Fruit fly (Drosophila melanogaster): ENCODE results near the gene ND-ACP.

ND-ACP gene

DNA sequence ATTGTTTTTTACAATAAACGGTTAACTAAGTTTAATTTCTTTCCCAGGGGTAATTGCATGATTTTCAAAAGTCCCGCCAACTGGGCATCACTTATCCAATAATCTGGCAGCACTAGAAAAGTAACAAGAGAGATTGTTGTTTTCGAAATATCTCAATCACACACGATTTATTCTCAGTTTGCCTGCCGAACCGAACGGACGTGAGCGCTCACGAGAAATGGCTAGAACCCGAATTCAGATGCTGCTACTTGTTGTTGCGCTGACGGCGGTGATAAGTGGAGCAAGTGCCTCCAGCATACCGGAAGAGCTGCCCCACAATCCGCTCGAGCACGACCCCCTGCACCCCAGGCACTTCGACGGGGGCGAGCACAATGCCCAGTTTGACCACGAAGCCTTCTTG, 31.2 kb upstream of the ND-ACP start, which contains the start of gene scf (continued):
- TF ChIP-seq Oli (tag; optimal IDR thresholded peaks at IDR 0.05): no peak
- no peak for TF ChIP-seq CG10959 (GFP tag; IDR thresholded peaks at IDR 0.05)
- no peak for TF ChIP-seq CG7745 (tag; optimal IDR thresholded peaks at IDR 0.05)
- no peak for TF ChIP-seq PHDP (tag; optimal IDR thresholded peaks at IDR 0.05)
- TF ChIP-seq danr (GFP tag; IDR thresholded peaks at IDR 0.05): no peak
- TF ChIP-seq Poxn (GFP tag; IDR thresholded peaks at IDR 0.05): no peak
- TF ChIP-seq oc (tag; optimal IDR thresholded peaks at IDR 0.05): no peak
- no peak for TF ChIP-seq unpg (GFP tag; optimal IDR thresholded peaks at IDR 0.05)
- TF ChIP-seq H15 (GFP tag; IDR thresholded peaks at IDR 0.05): 0 out of 3 replicates have a peak, but pooled peaks have one; percentile 33
- no peak for TF ChIP-seq dan (GFP tag; IDR thresholded peaks at IDR 0.05)
- TF ChIP-seq HLH3B (GFP tag; IDR thresholded peaks at IDR 0.05): no peak
- TF ChIP-seq CG1024 (GFP tag; IDR thresholded peaks at IDR 0.05): no peak
- TF ChIP-seq Dip3 (GFP tag; optimal IDR thresholded peaks at IDR 0.05): no peak
- 0 out of 2 replicates have a peak, but pooled peaks have one; percentile 13 for TF ChIP-seq rib (GFP tag; IDR thresholded peaks at IDR 0.05)
- TF ChIP-seq fru (optimal IDR thresholded peaks at IDR 0.05): no peak
- TF ChIP-seq CG6254 (GFP tag; optimal IDR thresholded peaks at IDR 0.05): no peak
- peak; percentile 73 for TF ChIP-seq Med (GFP tag)
- TF ChIP-seq H2.0 (GFP tag; IDR thresholded peaks at IDR 0.05): no peak
- TF ChIP-seq fu2 (GFP tag; optimal IDR thresholded peaks at IDR 0.05): no peak
- TF ChIP-seq jing (GFP tag; optimal IDR thresholded peaks at IDR 0.05): no peak
- no peak for TF ChIP-seq trh (GFP tag; optimal IDR thresholded peaks at IDR 0.05)
- TF ChIP-seq Spps (tag; optimal IDR thresholded peaks at IDR 0.05): no peak
- TF ChIP-seq CG8281 (tag; optimal IDR thresholded peaks at IDR 0.05): no peak
- no peak for TF ChIP-seq slp2 (GFP tag; optimal IDR thresholded peaks at IDR 0.05)
- no peak for TF ChIP-seq CG14050 (GFP tag; IDR thresholded peaks at IDR 0.05)
- TF ChIP-seq CG4707 (GFP tag; optimal IDR thresholded peaks at IDR 0.05): no peak
- TF ChIP-seq Opbp (GFP tag; IDR thresholded peaks at IDR 0.05; ENCODE audit: partially characterized antibody): peak; percentile 52; the same call in 2 of the 3 replicates
- TF ChIP-seq Sox100B (GFP tag; optimal IDR thresholded peaks at IDR 0.05): no peak
- TF ChIP-seq NC2β (GFP tag; optimal IDR thresholded peaks at IDR 0.05): no peak
- TF ChIP-seq CG10366 (GFP tag; IDR thresholded peaks at IDR 0.05): no peak
- TF ChIP-seq dm (GFP tag; optimal IDR thresholded peaks at IDR 0.05): no peak
- peak; percentile 20 for TF ChIP-seq Myb (GFP tag; optimal IDR thresholded peaks at IDR 0.05)
- TF ChIP-seq bigmax (GFP tag; optimal IDR thresholded peaks at IDR 0.05): no peak
- TF ChIP-seq zfh1 (GFP tag; IDR thresholded peaks at IDR 0.05): no peak
- TF ChIP-seq CG3163 (GFP tag; optimal IDR thresholded peaks at IDR 0.05): peak; percentile 37
- TF ChIP-seq z (GFP tag; IDR thresholded peaks at IDR 0.05): peak; percentile 57; the same call in 1 of the 3 replicates
- TF ChIP-seq CG4360 (GFP tag; IDR thresholded peaks at IDR 0.05): peak; percentile 53; the same call in 1 of the 2 replicates
- no peak for TF ChIP-seq TFAM (GFP tag; optimal IDR thresholded peaks at IDR 0.05)
- peak; percentile 40 for TF ChIP-seq slbo (GFP tag; IDR thresholded peaks at IDR 0.05)
- no peak for TF ChIP-seq pho (GFP tag; optimal IDR thresholded peaks at IDR 0.05)
- TF ChIP-seq CG10321 (GFP tag; IDR thresholded peaks at IDR 0.05): no peak
- no peak for TF ChIP-seq tup (GFP tag; optimal IDR thresholded peaks at IDR 0.05)
- TF ChIP-seq prd (optimal IDR thresholded peaks at IDR 0.05): no peak
- 0 out of 3 replicates have a peak, but pooled peaks have one; percentile 32 for TF ChIP-seq prd (GFP tag; IDR thresholded peaks at IDR 0.05)
- no peak for TF ChIP-seq GATAe (GFP tag; conservative IDR thresholded peaks at IDR 0.05)
- TF ChIP-seq ranshi (GFP tag; IDR thresholded peaks at IDR 0.05): peak; percentile 37; the same call in 1 of the 2 replicates
- TF ChIP-seq sc (optimal IDR thresholded peaks at IDR 0.05): no peak
- no peak for TF ChIP-seq sc (GFP tag; optimal IDR thresholded peaks at IDR 0.05)
- no peak for TF ChIP-seq lab (GFP tag; optimal IDR thresholded peaks at IDR 0.05)
- no peak for TF ChIP-seq lmd (GFP tag; IDR thresholded peaks at IDR 0.05)
- no peak for TF ChIP-seq HLH54F (GFP tag; optimal IDR thresholded peaks at IDR 0.05)
- no peak for TF ChIP-seq fd3F (GFP tag; optimal IDR thresholded peaks at IDR 0.05)
- no peak for TF ChIP-seq sqz (GFP tag; optimal IDR thresholded peaks at IDR 0.05)
